Fruit fly (Drosophila melanogaster): ENCODE measurements around the gene CG6508.

Gene CG6508

dm6 chr2L:10856328-10856942 lies 37.5 kb downstream of the CG6508 start, which contains the start of gene Dnz1 (continued):
- peak; percentile 66 for TF ChIP-seq CG14050 (GFP tag; IDR thresholded peaks at IDR 0.05)
- peak; percentile 39 for TF ChIP-seq CG13894 (tag; optimal IDR thresholded peaks at IDR 0.05)
- TF ChIP-seq ci (GFP tag; IDR thresholded peaks at IDR 0.05) = peak; percentile 62; the same call in 2 of the 3 replicates
- TF ChIP-seq Hand (GFP tag; optimal IDR thresholded peaks at IDR 0.05) = no peak
- TF ChIP-seq CG13296 (GFP tag; optimal IDR thresholded peaks at IDR 0.05) = peak; percentile 48
- peak; percentile 16 for TF ChIP-seq mam (GFP tag; optimal IDR thresholded peaks at IDR 0.05)
- TF ChIP-seq klu (GFP tag; IDR thresholded peaks at IDR 0.05) = 0 out of 2 replicates have a peak, but pooled peaks have one; percentile 26
- TF ChIP-seq hkb (optimal IDR thresholded peaks at IDR 0.05) = no peak
- 0 out of 2 replicates have a peak, but pooled peaks have one; percentile 35 for TF ChIP-seq hkb (GFP tag; IDR thresholded peaks at IDR 0.05)
- TF ChIP-seq usp (GFP tag; optimal IDR thresholded peaks at IDR 0.05) = no peak
- no peak for TF ChIP-seq CG5245 (GFP tag; optimal IDR thresholded peaks at IDR 0.05)
- peak; percentile 61 for TF ChIP-seq CG15269 (tag; optimal IDR thresholded peaks at IDR 0.05)
- TF ChIP-seq CG7357 (GFP tag; IDR thresholded peaks at IDR 0.05) = no peak
- peak; percentile 43; the same call in 1 of the 2 replicates for TF ChIP-seq Atf6 (GFP tag; IDR thresholded peaks at IDR 0.05)
- peak; percentile 8 for TF ChIP-seq CG10543 (GFP tag; optimal IDR thresholded peaks at IDR 0.05)
- TF ChIP-seq cg (GFP tag; optimal IDR thresholded peaks at IDR 0.05) = no peak
- peak; percentile 35 for TF ChIP-seq CG8924 (tag; optimal IDR thresholded peaks at IDR 0.05)
- no peak; the same call in 1 of the 2 replicates for TF ChIP-seq ap (GFP tag; IDR thresholded peaks at IDR 0.05)
- TF ChIP-seq CG2712 (tag; optimal IDR thresholded peaks at IDR 0.05) = peak; percentile 65
- TF ChIP-seq CG34224 (GFP tag; IDR thresholded peaks at IDR 0.05; ENCODE audit: partially characterized antibody) = no peak
- peak; percentile 33; the same call in 1 of the 2 replicates for TF ChIP-seq esg (GFP tag; conservative IDR thresholded peaks at IDR 0.05)
- TF ChIP-seq CG10366 (GFP tag; IDR thresholded peaks at IDR 0.05) = peak; percentile 58
- TF ChIP-seq CG17361 (GFP tag; IDR thresholded peaks at IDR 0.05) = peak; percentile 64
- TF ChIP-seq MESR4 (GFP tag; optimal IDR thresholded peaks at IDR 0.05) = peak; percentile 80
- peak; percentile 54 for TF ChIP-seq gsb-n (tag; optimal IDR thresholded peaks at IDR 0.05)
- peak; percentile 38 for TF ChIP-seq cwo (GFP tag; optimal IDR thresholded peaks at IDR 0.05)
- peak; percentile 33 for TF ChIP-seq chn (GFP tag; optimal IDR thresholded peaks at IDR 0.05)
- TF ChIP-seq YL-1 (GFP tag; optimal IDR thresholded peaks at IDR 0.05) = peak; percentile 40
- TF ChIP-seq CG5953 (GFP tag; IDR thresholded peaks at IDR 0.05) = peak; percentile 55; the same call in 1 of the 2 replicates
- peak; percentile 51 for TF ChIP-seq ssp (GFP tag; IDR thresholded peaks at IDR 0.05)
- TF ChIP-seq scrt (GFP tag; optimal IDR thresholded peaks at IDR 0.05) = peak; percentile 27
- peak; percentile 10 for TF ChIP-seq oc (tag; optimal IDR thresholded peaks at IDR 0.05)
- TF ChIP-seq ab (GFP tag; optimal IDR thresholded peaks at IDR 0.05) = no peak
- TF ChIP-seq CG6175 (GFP tag; IDR thresholded peaks at IDR 0.05) = no peak
- TF ChIP-seq CG12071 (GFP tag; optimal IDR thresholded peaks at IDR 0.05) = no peak
- TF ChIP-seq Myb (GFP tag; optimal IDR thresholded peaks at IDR 0.05) = peak; percentile 35
- TF ChIP-seq Fer1 (GFP tag; optimal IDR thresholded peaks at IDR 0.05) = peak; percentile 43
- TF ChIP-seq CG14710 (tag; optimal IDR thresholded peaks at IDR 0.05) = peak; percentile 43
- peak; percentile 8 for TF ChIP-seq CG2116 (GFP tag; optimal IDR thresholded peaks at IDR 0.05)
- TF ChIP-seq H2.0 (GFP tag; IDR thresholded peaks at IDR 0.05) = peak; percentile 50; the same call in 1 of the 2 replicates
- TF ChIP-seq CG33557 (GFP tag; optimal IDR thresholded peaks at IDR 0.05) = no peak
- TF ChIP-seq chif (GFP tag; optimal IDR thresholded peaks at IDR 0.05) = peak; percentile 7 to 23
- no peak for TF ChIP-seq Dfd (GFP tag; optimal IDR thresholded peaks at IDR 0.05)
- peak; percentile 37 for TF ChIP-seq Oli (tag; optimal IDR thresholded peaks at IDR 0.05)
- peak; percentile 24 for TF ChIP-seq CG1233 (GFP tag; optimal IDR thresholded peaks at IDR 0.05)
- peak; percentile 53 for TF ChIP-seq Meics (GFP tag; optimal IDR thresholded peaks at IDR 0.05)
- peak; percentile 20 for TF ChIP-seq CG1602 (GFP tag; optimal IDR thresholded peaks at IDR 0.05)
- peak; percentile 97 for TF ChIP-seq CG15514 (GFP tag; optimal IDR thresholded peaks at IDR 0.05)
- TF ChIP-seq fd3F (GFP tag; optimal IDR thresholded peaks at IDR 0.05) = peak; percentile 34
- peak; percentile 14 for TF ChIP-seq CG30020 (tag; optimal IDR thresholded peaks at IDR 0.05)
